Worm (Caenorhabditis elegans): Measurements from ENCODE around the gene B0250.8.
A peak's percentile ranks its signal among the peaks of the same experiment; 100 is the strongest.

The B0250.8 gene

DNA sequence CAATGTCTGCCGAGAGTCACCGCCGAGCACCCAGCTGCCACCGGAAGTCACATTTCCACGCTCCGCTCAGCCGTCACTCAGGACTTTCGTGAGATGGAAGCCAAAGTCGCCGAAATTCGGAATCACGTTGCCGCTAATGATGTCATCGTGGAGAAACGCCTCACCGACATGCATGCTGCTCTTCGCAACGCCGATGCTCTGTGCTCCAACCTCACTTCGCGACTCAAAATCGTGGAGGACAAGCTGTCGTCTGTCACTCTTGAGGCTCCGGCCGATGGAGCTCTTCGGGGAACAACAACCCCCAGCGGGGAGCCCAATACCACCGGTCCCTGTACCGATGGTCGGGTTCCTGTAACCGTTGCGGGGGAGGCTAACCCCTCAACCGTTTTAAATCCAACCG, 36.3 kb upstream of the B0250.8 start:
- TF ChIP-seq athp-1 (tag; optimal IDR thresholded peaks at IDR 0.05): no peak
- peak; percentile 67; the same call in 1 of the 2 replicates for TF ChIP-seq zfh-2 (GFP tag; conservative IDR thresholded peaks at IDR 0.05)
- TF ChIP-seq nhr-179 (tag; optimal IDR thresholded peaks at IDR 0.05): no peak
- no peak for TF ChIP-seq Y53F4B.3 (GFP tag; IDR thresholded peaks at IDR 0.05)
- no peak for TF ChIP-seq dpl-1 (GFP tag; optimal IDR thresholded peaks at IDR 0.05)
- TF ChIP-seq cebp-1 (GFP tag; IDR thresholded peaks at IDR 0.05): no peak
- no peak for TF ChIP-seq cebp-1 (tag; optimal IDR thresholded peaks at IDR 0.05)
- no peak for TF ChIP-seq ceh-100 (GFP tag; IDR thresholded peaks at IDR 0.05)
- TF ChIP-seq egrh-3 (GFP tag; IDR thresholded peaks at IDR 0.05): peak; percentile 21; the same call in 1 of the 2 replicates

DNA sequence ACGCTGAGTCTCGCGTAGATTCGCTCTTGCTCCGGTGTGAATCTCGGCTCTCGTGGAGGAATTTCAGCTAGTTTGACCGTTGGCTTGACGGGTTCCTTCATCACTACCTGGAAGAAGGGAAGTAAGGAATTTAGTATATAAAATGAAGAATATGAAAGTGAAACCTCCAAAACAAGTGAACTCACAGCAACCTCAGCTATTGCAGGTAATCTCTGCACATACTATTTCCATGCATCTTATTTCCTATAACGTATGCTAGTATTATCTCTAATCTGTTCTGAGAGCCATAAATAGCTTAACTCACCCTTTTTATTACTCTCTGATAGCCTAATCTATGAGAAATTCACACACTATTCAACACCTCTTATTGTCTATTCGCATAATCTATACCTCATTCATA, 34.7 kb upstream of the B0250.8 start, which contains the start of gene Y38H6C.4:
Gene Y38H6C.4, minus strand, starts transcription at position 101 of the 400 bp plus-strand sequence.
- no peak for TF ChIP-seq die-1 (tag; optimal IDR thresholded peaks at IDR 0.05)
- no peak for TF ChIP-seq xnd-1 (tag; optimal IDR thresholded peaks at IDR 0.05)
- TF ChIP-seq nfya-2 (GFP tag; IDR thresholded peaks at IDR 0.05): no peak
- TF ChIP-seq ceh-91 (GFP tag; IDR thresholded peaks at IDR 0.05): no peak
- TF ChIP-seq nhr-120 (GFP tag; IDR thresholded peaks at IDR 0.05): no peak
- TF ChIP-seq ceh-40 (GFP tag; IDR thresholded peaks at IDR 0.05): no peak

DNA sequence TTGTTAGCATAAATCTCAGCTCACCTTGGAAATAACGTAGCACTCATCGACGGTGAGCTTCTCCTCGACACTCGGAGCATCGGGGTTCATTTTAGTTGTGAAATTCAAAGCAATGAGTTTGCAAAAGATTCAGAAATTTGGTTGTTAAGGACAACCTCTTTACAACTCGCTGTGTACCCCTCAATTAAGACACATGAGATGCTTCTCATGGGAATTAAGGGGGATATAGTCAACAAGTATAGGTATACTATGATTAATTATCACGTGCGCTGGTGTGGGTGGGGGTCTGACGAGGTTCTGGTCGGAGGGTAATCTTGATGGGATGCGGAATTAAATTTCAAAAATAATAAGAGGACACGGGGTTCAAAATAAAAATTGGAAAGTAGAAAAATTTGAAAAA, 30.1 kb upstream of the B0250.8 start, which contains the start of gene dct-14:
Gene dct-14, minus strand, starts transcription at position 101 of the 400 bp plus-strand sequence.
- no peak for TF ChIP-seq atf-7 (tag; optimal IDR thresholded peaks at IDR 0.05)
- TF ChIP-seq ztf-6 (GFP tag; IDR thresholded peaks at IDR 0.05): no peak
- no peak for TF ChIP-seq attf-3 (GFP tag; conservative IDR thresholded peaks at IDR 0.05)
- TF ChIP-seq snpc-1.3 (tag; optimal IDR thresholded peaks at IDR 0.05; ENCODE audit: insufficient read depth): no peak
- no peak for TF ChIP-seq madf-10 (tag; optimal IDR thresholded peaks at IDR 0.05)
- no peak for TF ChIP-seq Y79H2A.3 (GFP tag; conservative IDR thresholded peaks at IDR 0.05)
- no peak for TF ChIP-seq let-607 (tag; optimal IDR thresholded peaks at IDR 0.05)
- TF ChIP-seq lsl-1 (GFP tag; optimal IDR thresholded peaks at IDR 0.05): no peak
- TF ChIP-seq lin-26 (GFP tag; IDR thresholded peaks at IDR 0.05): no peak
- TF ChIP-seq gei-17 (GFP tag; optimal IDR thresholded peaks at IDR 0.05): no peak
- TF ChIP-seq unc-62 (GFP tag; optimal IDR thresholded peaks at IDR 0.05): no peak
- no peak for TF ChIP-seq ceh-79 (tag; optimal IDR thresholded peaks at IDR 0.05)
- TF ChIP-seq T07F8.4 (tag; optimal IDR thresholded peaks at IDR 0.05): no peak
- no peak for TF ChIP-seq nhr-179 (tag; optimal IDR thresholded peaks at IDR 0.05)
- TF ChIP-seq tlf-1 (GFP tag; optimal IDR thresholded peaks at IDR 0.05): no peak

DNA sequence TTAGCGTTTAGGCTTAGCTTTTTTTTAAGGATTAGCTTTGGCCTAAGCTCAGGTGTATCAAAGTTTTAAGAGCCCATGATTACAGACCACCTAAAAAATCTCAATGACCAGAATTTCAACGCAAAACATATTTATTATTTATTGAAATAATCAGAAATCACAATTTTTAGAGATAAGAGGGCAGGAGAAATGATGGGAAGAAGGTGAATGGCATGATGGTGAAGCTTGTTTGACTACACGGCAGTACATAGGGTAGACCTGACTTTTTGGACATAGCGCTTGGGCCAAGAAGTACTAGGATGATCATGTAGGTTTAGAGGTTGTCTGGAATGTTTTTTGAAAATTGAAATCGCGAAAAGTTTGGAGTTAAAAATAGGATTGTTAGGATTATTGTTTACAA, 29.4 kb upstream of the B0250.8 start:
- TF ChIP-seq madf-6 (GFP tag; IDR thresholded peaks at IDR 0.05) (no peak), let-607 (tag; optimal IDR thresholded peaks at IDR 0.05) (peak in 1 of 2 experiments; percentile 12), snpc-3.4 (tag; optimal IDR thresholded peaks at IDR 0.05) (no peak), ztf-18 (tag; optimal IDR thresholded peaks at IDR 0.05) (no peak), repo-1 (tag; optimal IDR thresholded peaks at IDR 0.05) (no peak), mxl-1 (tag; optimal IDR thresholded peaks at IDR 0.05) (no peak), nhr-80 (tag; optimal IDR thresholded peaks at IDR 0.05) (peak; percentile 23)
